Fruit fly (Drosophila melanogaster): ENCODE measurements around the gene mRpL22.
A peak's percentile ranks its signal among the peaks of the same experiment; 100 is the strongest.

Gene mRpL22

dm6 chrX:16834259-16834658, 50.5 kb downstream of the mRpL22 start (continued):
- peak; percentile 34 for TF ChIP-seq CG3281 (GFP tag; optimal IDR thresholded peaks at IDR 0.05)
- TF ChIP-seq Ets97D (GFP tag; optimal IDR thresholded peaks at IDR 0.05), result no peak
- TF ChIP-seq CG3065 (GFP tag; optimal IDR thresholded peaks at IDR 0.05), result no peak
- TF ChIP-seq D19B (GFP tag; optimal IDR thresholded peaks at IDR 0.05), result no peak
- peak; percentile 13 for TF ChIP-seq CG12942 (GFP tag; optimal IDR thresholded peaks at IDR 0.05)
- TF ChIP-seq gro (GFP tag; optimal IDR thresholded peaks at IDR 0.05), result no peak
- TF ChIP-seq CG15073 (GFP tag; optimal IDR thresholded peaks at IDR 0.05), result no peak
- TF ChIP-seq Dfd (GFP tag; optimal IDR thresholded peaks at IDR 0.05), result no peak
- TF ChIP-seq CG17568 (GFP tag; optimal IDR thresholded peaks at IDR 0.05), result peak; percentile 5
- TF ChIP-seq CG7745 (tag; optimal IDR thresholded peaks at IDR 0.05), result no peak
- TF ChIP-seq CG7556 (GFP tag; optimal IDR thresholded peaks at IDR 0.05), result peak; percentile 51
- no peak for TF ChIP-seq fd3F (GFP tag; optimal IDR thresholded peaks at IDR 0.05)
- TF ChIP-seq CG5180 (GFP tag; optimal IDR thresholded peaks at IDR 0.05), result no peak
- TF ChIP-seq sens (GFP tag), result peak; percentile 87
- TF ChIP-seq MTF-1 (GFP tag; optimal IDR thresholded peaks at IDR 0.05; ENCODE audit: borderline replicate concordance), result no peak
- TF ChIP-seq Dek (tag; optimal IDR thresholded peaks at IDR 0.05), result peak; percentile 17
- TF ChIP-seq CG8924 (tag; optimal IDR thresholded peaks at IDR 0.05), result peak; percentile 37
- no peak for TF ChIP-seq Vsx1 (GFP tag; optimal IDR thresholded peaks at IDR 0.05)
- TF ChIP-seq CG42726 (GFP tag; IDR thresholded peaks at IDR 0.05; ENCODE audit: partially characterized antibody), result no peak
- no peak for TF ChIP-seq CG2202 (tag; optimal IDR thresholded peaks at IDR 0.05)
- TF ChIP-seq CG4820 (GFP tag; optimal IDR thresholded peaks at IDR 0.05), result peak; percentile 17
- TF ChIP-seq CG3847 (GFP tag; IDR thresholded peaks at IDR 0.05), result peak; percentile 24; the same call in 1 of the 2 replicates
- no peak for TF ChIP-seq cas (GFP tag; IDR thresholded peaks at IDR 0.05)
- no peak for TF ChIP-seq Asciz (GFP tag; optimal IDR thresholded peaks at IDR 0.05)
- no peak for TF ChIP-seq dm (GFP tag; optimal IDR thresholded peaks at IDR 0.05)
- TF ChIP-seq CG11398 (GFP tag; optimal IDR thresholded peaks at IDR 0.05), result peak; percentile 28
- peak; percentile 72 for TF ChIP-seq Oli (tag; optimal IDR thresholded peaks at IDR 0.05)
- TF ChIP-seq CG7839 (tag; optimal IDR thresholded peaks at IDR 0.05), result peak; percentile 75
- TF ChIP-seq oc (tag; optimal IDR thresholded peaks at IDR 0.05), result no peak
- TF ChIP-seq Fer1 (GFP tag; optimal IDR thresholded peaks at IDR 0.05), result peak; percentile 35
- peak; percentile 33; the same call in 1 of the 2 replicates for TF ChIP-seq wor (GFP tag; IDR thresholded peaks at IDR 0.05)
- no peak for TF ChIP-seq ro (GFP tag; IDR thresholded peaks at IDR 0.05)
- peak; percentile 16 for TF ChIP-seq salm (tag; optimal IDR thresholded peaks at IDR 0.05)
- TF ChIP-seq CG6765 (GFP tag; optimal IDR thresholded peaks at IDR 0.05), result no peak
- TF ChIP-seq CG9727 (GFP tag; optimal IDR thresholded peaks at IDR 0.05), result peak; percentile 25
- TF ChIP-seq CG4424 (GFP tag; optimal IDR thresholded peaks at IDR 0.05), result no peak
- peak; percentile 29 for TF ChIP-seq CG10979 (tag; optimal IDR thresholded peaks at IDR 0.05)
- no peak for TF ChIP-seq slp2 (GFP tag; optimal IDR thresholded peaks at IDR 0.05)
- peak; percentile 69 for TF ChIP-seq CG18262 (tag; optimal IDR thresholded peaks at IDR 0.05)
- TF ChIP-seq ind (GFP tag; optimal IDR thresholded peaks at IDR 0.05), result no peak
- TF ChIP-seq ssp (GFP tag; IDR thresholded peaks at IDR 0.05), result no peak
- peak; percentile 46 for TF ChIP-seq CG17385 (GFP tag; optimal IDR thresholded peaks at IDR 0.05)
- TF ChIP-seq CG31441 (GFP tag; IDR thresholded peaks at IDR 0.05), result peak; percentile 54
- TF ChIP-seq HmgZ (tag; optimal IDR thresholded peaks at IDR 0.05), result no peak
- TF ChIP-seq CG12236 (GFP tag; optimal IDR thresholded peaks at IDR 0.05), result no peak
- TF ChIP-seq prd (optimal IDR thresholded peaks at IDR 0.05), result no peak
- peak; percentile 50; the same call in 2 of the 3 replicates for TF ChIP-seq prd (GFP tag; IDR thresholded peaks at IDR 0.05)
- TF ChIP-seq CG7786 (GFP tag; optimal IDR thresholded peaks at IDR 0.05), result no peak
- TF ChIP-seq wek (GFP tag; optimal IDR thresholded peaks at IDR 0.05), result no peak
- TF ChIP-seq D19A (tag; optimal IDR thresholded peaks at IDR 0.05), result peak; percentile 26
- peak; percentile 62 for TF ChIP-seq CG11504 (tag; optimal IDR thresholded peaks at IDR 0.05)

All from whole organism, embryonic.